1 fruit fly cellular context compared by ENCODE assay signal in the genomic region with DNA sequence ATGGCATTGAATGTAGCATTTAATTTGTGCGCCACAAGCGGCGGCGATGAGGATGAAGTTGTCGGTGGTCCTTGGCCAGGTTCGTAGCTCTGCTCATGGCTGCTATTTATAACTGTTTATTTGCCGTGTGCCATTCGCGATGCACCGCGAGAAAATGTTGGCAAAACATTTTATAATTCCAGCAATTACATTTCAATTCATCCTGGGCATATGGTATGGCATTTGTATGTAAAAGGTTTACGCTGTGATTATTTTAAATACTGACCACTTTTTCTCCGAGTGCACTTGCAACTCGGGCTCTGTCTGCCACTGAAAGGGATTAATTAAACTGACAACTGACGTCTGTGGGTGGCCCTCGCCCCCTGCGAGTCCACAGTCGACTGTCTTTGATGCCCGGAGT.
TF ChIP-seq lines count a peak whose summit lies in the region.

No protein-coding gene starts in this region.

TF ChIP-seq in whole organism, embryonic, 481 proteins besides CTCF, POLR2A, EP300 and RAD21 (continued from another document):
- TF ChIP-seq abd-A (tag; optimal IDR thresholded peaks at IDR 0.05; lab: Kevin White, UChicago), result no peak
- TF ChIP-seq Usf (GFP tag; optimal IDR thresholded peaks at IDR 0.05; lab: Kevin White, UChicago), result no peak
- TF ChIP-seq stwl (tag; optimal IDR thresholded peaks at IDR 0.05; lab: Kevin White, UChicago), result no peak
- TF ChIP-seq CG30431 (GFP tag; optimal IDR thresholded peaks at IDR 0.05; lab: Kevin White, UChicago), result peak; percentile 0
- no peak for TF ChIP-seq pum (GFP tag; optimal IDR thresholded peaks at IDR 0.05; lab: Kevin White, UChicago)
- no peak for TF ChIP-seq Doc3 (GFP tag; IDR thresholded peaks at IDR 0.05; lab: Robert Waterston, UW; ENCODE audit: partially characterized antibody)
- no peak for TF ChIP-seq Myb (GFP tag; optimal IDR thresholded peaks at IDR 0.05; lab: Kevin White, UChicago)
- no peak for TF ChIP-seq CG14860 (GFP tag; IDR thresholded peaks at IDR 0.05; lab: Robert Waterston, UW; ENCODE audit: partially characterized antibody)
- no peak for TF ChIP-seq chm (GFP tag; IDR thresholded peaks at IDR 0.05; lab: Robert Waterston, UW)
- TF ChIP-seq az2 (GFP tag; optimal IDR thresholded peaks at IDR 0.05; lab: Kevin White, UChicago), result peak; percentile 35
- TF ChIP-seq gt (GFP tag; IDR thresholded peaks at IDR 0.05; lab: Robert Waterston, UW), result no peak
- TF ChIP-seq Hr51 (GFP tag; optimal IDR thresholded peaks at IDR 0.05; lab: Kevin White, UChicago), result peak in 1 of 2 experiments; percentile 41
- peak; percentile 62 for TF ChIP-seq slbo (GFP tag; IDR thresholded peaks at IDR 0.05; lab: Robert Waterston, UW)
- TF ChIP-seq Dad (GFP tag; optimal IDR thresholded peaks at IDR 0.05; lab: Kevin White, UChicago), result no peak
- no peak for TF ChIP-seq CG11398 (GFP tag; optimal IDR thresholded peaks at IDR 0.05; lab: Kevin White, UChicago)
- TF ChIP-seq gem (tag; optimal IDR thresholded peaks at IDR 0.05; lab: Kevin White, UChicago), result peak; percentile 48
- no peak for TF ChIP-seq CG4424 (GFP tag; optimal IDR thresholded peaks at IDR 0.05; lab: Kevin White, UChicago)
- no peak for TF ChIP-seq Oaz (GFP tag; IDR thresholded peaks at IDR 0.05; lab: Robert Waterston, UW)
- TF ChIP-seq D (optimal IDR thresholded peaks at IDR 0.05; lab: Kevin White, UChicago), result no peak
- no peak for TF ChIP-seq D (GFP tag; optimal IDR thresholded peaks at IDR 0.05; lab: Kevin White, UChicago)
- TF ChIP-seq Hmr (GFP tag; optimal IDR thresholded peaks at IDR 0.05; lab: Kevin White, UChicago), result peak; percentile 43
- TF ChIP-seq fru (optimal IDR thresholded peaks at IDR 0.05; lab: Kevin White, UChicago), result no peak
- no peak for TF ChIP-seq Nf-YB (GFP tag; optimal IDR thresholded peaks at IDR 0.05; lab: Kevin White, UChicago)
- no peak for TF ChIP-seq Neu2 (GFP tag; optimal IDR thresholded peaks at IDR 0.05; lab: Kevin White, UChicago; ENCODE audit: borderline replicate concordance)
- TF ChIP-seq chn (GFP tag; optimal IDR thresholded peaks at IDR 0.05; lab: Kevin White, UChicago), result peak; percentile 2
- TF ChIP-seq dysf (GFP tag; IDR thresholded peaks at IDR 0.05; lab: Robert Waterston, UW), result 0 out of 3 replicates have a peak, but pooled peaks have one; percentile 12
- peak; percentile 28 for TF ChIP-seq grau (tag; optimal IDR thresholded peaks at IDR 0.05; lab: Kevin White, UChicago)
- TF ChIP-seq grn (GFP tag; optimal IDR thresholded peaks at IDR 0.05; lab: Kevin White, UChicago), result no peak
- TF ChIP-seq CG2889 (GFP tag; IDR thresholded peaks at IDR 0.05; lab: Robert Waterston, UW), result 0 out of 3 replicates have a peak, but pooled peaks have one; percentile 6
- no peak for TF ChIP-seq CG12659 (GFP tag; optimal IDR thresholded peaks at IDR 0.05; lab: Kevin White, UChicago)
- no peak for TF ChIP-seq CG14441 (GFP tag; IDR thresholded peaks at IDR 0.05; lab: Robert Waterston, UW)
- no peak for TF ChIP-seq Adf1 (GFP tag; IDR thresholded peaks at IDR 0.05; lab: Robert Waterston, UW)
- no peak for TF ChIP-seq CoRest (tag; optimal IDR thresholded peaks at IDR 0.05; lab: Kevin White, UChicago)
- TF ChIP-seq ara (GFP tag; IDR thresholded peaks at IDR 0.05; lab: Robert Waterston, UW), result peak; percentile 29; the same call in 1 of the 2 replicates
- peak; percentile 63; the same call in 1 of the 3 replicates for TF ChIP-seq so (GFP tag; IDR thresholded peaks at IDR 0.05; lab: Robert Waterston, UW)
- TF ChIP-seq CG6654 (GFP tag; optimal IDR thresholded peaks at IDR 0.05; lab: Kevin White, UChicago), result no peak
- peak; percentile 91 for TF ChIP-seq Med (GFP tag; lab: Kevin White, UChicago)
- peak; percentile 20 for TF ChIP-seq NfI (GFP tag; optimal IDR thresholded peaks at IDR 0.05; lab: Kevin White, UChicago)
- TF ChIP-seq ac (GFP tag; optimal IDR thresholded peaks at IDR 0.05; lab: Kevin White, UChicago), result no peak
- peak; percentile 34 for TF ChIP-seq Fer1 (GFP tag; optimal IDR thresholded peaks at IDR 0.05; lab: Kevin White, UChicago)
- TF ChIP-seq Ssrp (tag; optimal IDR thresholded peaks at IDR 0.05; lab: Kevin White, UChicago), result no peak
- peak; percentile 17 for TF ChIP-seq CG12071 (GFP tag; optimal IDR thresholded peaks at IDR 0.05; lab: Kevin White, UChicago)
- peak; percentile 18; the same call in 1 of the 2 replicates for TF ChIP-seq E2f2 (GFP tag; IDR thresholded peaks at IDR 0.05; lab: Robert Waterston, UW)
- TF ChIP-seq Kr (GFP tag; optimal IDR thresholded peaks at IDR 0.05; lab: Kevin White, UChicago), result no peak
- no peak for TF ChIP-seq luna (GFP tag; optimal IDR thresholded peaks at IDR 0.05; lab: Kevin White, UChicago)
- TF ChIP-seq Poxn (GFP tag; IDR thresholded peaks at IDR 0.05; lab: Robert Waterston, UW), result no peak
- TF ChIP-seq vnd (GFP tag; IDR thresholded peaks at IDR 0.05; lab: Robert Waterston, UW; ENCODE audit: partially characterized antibody), result no peak
- peak; percentile 14 to 30 for TF ChIP-seq chif (GFP tag; optimal IDR thresholded peaks at IDR 0.05; lab: Kevin White, UChicago)
- TF ChIP-seq CG12155 (GFP tag; optimal IDR thresholded peaks at IDR 0.05; lab: Kevin White, UChicago), result no peak
- TF ChIP-seq Rfx (GFP tag; IDR thresholded peaks at IDR 0.05; lab: Robert Waterston, UW), result peak; percentile 52
- peak; percentile 32; the same call in 1 of the 2 replicates for TF ChIP-seq al (GFP tag; IDR thresholded peaks at IDR 0.05; lab: Robert Waterston, UW)
- peak; percentile 19 for TF ChIP-seq Fer3 (tag; optimal IDR thresholded peaks at IDR 0.05; lab: Kevin White, UChicago)
- TF ChIP-seq BtbVII (GFP tag; optimal IDR thresholded peaks at IDR 0.05; lab: Kevin White, UChicago), result no peak
- peak; percentile 54 for TF ChIP-seq Drgx (GFP tag; IDR thresholded peaks at IDR 0.05; lab: Robert Waterston, UW)
- TF ChIP-seq pzg (GFP tag; optimal IDR thresholded peaks at IDR 0.05; lab: Kevin White, UChicago), result no peak
